Fruit fly (Drosophila melanogaster) whole organism, embryonic: ENCODE measurements around the gene CG4704.
A peak's percentile ranks its signal among the peaks of the same experiment; 100 is the strongest.

Experiments used
- CG10543 ChIP-seq: fragments of 200-800 bp; sonication (Bioruptor generic); optimal IDR thresholded peaks from 3 replicates; lab custom pipeline; 2017; ENCODE audit warnings: missing biosample characterization, mild to moderate bottlenecking, missing genetic modification characterization, moderate library complexity
- CG11247 ChIP-seq: fragments of 200-800 bp; sonication (Bioruptor generic); IDR thresholded peaks from 2 replicates; pipeline ENCODE4 v1.3.6; 2022; ENCODE audit warnings: missing biosample characterization, missing genetic modification characterization
- CG11398 ChIP-seq: fragments of 200-800 bp; sonication (Bioruptor generic); optimal IDR thresholded peaks from 2 replicates; lab custom pipeline; 2016; ENCODE audit warnings: missing biosample characterization, missing genetic modification characterization
- CG11504 ChIP-seq: fragments of 200-800 bp; sonication (Bioruptor generic); optimal IDR thresholded peaks from 3 replicates; lab custom pipeline; 2019; ENCODE audit warnings: missing biosample characterization, mild to moderate bottlenecking, missing genetic modification characterization, moderate library complexity
- CG11560 ChIP-seq: fragments of 200-800 bp; sonication (Bioruptor generic); IDR thresholded peaks from 3 replicates; pipeline ENCODE4 v1.3.6; 2022; ENCODE audit warnings: missing biosample characterization, missing genetic modification characterization
- CG11696 ChIP-seq: fragments of 200-800 bp; sonication (Bioruptor generic); IDR thresholded peaks from 2 replicates; pipeline ENCODE4 v1.3.6; 2022; ENCODE audit warnings: missing biosample characterization, missing genetic modification characterization
- CG13123 ChIP-seq: fragments of 200-800 bp; sonication (Bioruptor generic); optimal IDR thresholded peaks from 2 replicates; lab custom pipeline; 2016; ENCODE audit warnings: missing biosample characterization, missing genetic modification characterization
- CG13424 ChIP-seq: fragments of 200-800 bp; sonication (Bioruptor generic); optimal IDR thresholded peaks from 2 replicates; lab custom pipeline; 2019; ENCODE audit warnings: missing biosample characterization, mild to moderate bottlenecking, missing genetic modification characterization, moderate library complexity
- CG14860 ChIP-seq: fragments of 200-800 bp; sonication (Bioruptor generic); IDR thresholded peaks from 3 replicates; pipeline ENCODE4 v1.3.6; 2022; ENCODE audit warnings: missing biosample characterization, missing genetic modification characterization; ENCODE audit not compliant: partially characterized antibody
- CG15011 ChIP-seq: fragments of 200-800 bp; sonication (Bioruptor generic); optimal IDR thresholded peaks from 3 replicates; lab custom pipeline; 2018; ENCODE audit warnings: missing biosample characterization, mild to moderate bottlenecking, missing genetic modification characterization
- CG15601 ChIP-seq: fragments of 200-800 bp; sonication (Bioruptor generic); optimal IDR thresholded peaks from 3 replicates; lab custom pipeline; 2019; ENCODE audit warnings: missing biosample characterization, mild to moderate bottlenecking, missing genetic modification characterization, moderate library complexity
- CG1792 ChIP-seq: fragments of 200-800 bp; sonication (Bioruptor generic); optimal IDR thresholded peaks from 2 replicates; lab custom pipeline; 2016; ENCODE audit warnings: missing biosample characterization, missing genetic modification characterization
- CG2116 ChIP-seq: fragments of 200-800 bp; sonication (Bioruptor generic); optimal IDR thresholded peaks from 3 replicates; lab custom pipeline; 2018; ENCODE audit warnings: missing biosample characterization, mild to moderate bottlenecking, missing genetic modification characterization
- CG2678 ChIP-seq: fragments of 200-800 bp; sonication (Bioruptor generic); optimal IDR thresholded peaks from 3 replicates; lab custom pipeline; 2019; ENCODE audit warnings: missing biosample characterization, mild to moderate bottlenecking, missing genetic modification characterization, moderate library complexity
- CG2712 ChIP-seq: fragments of 200-800 bp; optimal IDR thresholded peaks from 3 replicates; lab custom pipeline; 2019; ENCODE audit warnings: missing biosample characterization, mild to moderate bottlenecking, missing genetic modification characterization, moderate library complexity
- CG2875 ChIP-seq: fragments of 200-800 bp; sonication (Bioruptor generic); optimal IDR thresholded peaks from 2 replicates; lab custom pipeline; 2017; ENCODE audit warnings: missing biosample characterization, mild to moderate bottlenecking, missing genetic modification characterization, missing genetic modification reagents
- CG31224 ChIP-seq: fragments of 200-800 bp; sonication (Bioruptor generic); IDR thresholded peaks from 2 replicates; pipeline ENCODE4 v1.3.6; 2022; ENCODE audit warnings: missing biosample characterization, missing genetic modification characterization
- CG33213 ChIP-seq: fragments of 200-800 bp; sonication (Bioruptor generic); optimal IDR thresholded peaks from 3 replicates; lab custom pipeline; 2016; ENCODE audit warnings: missing biosample characterization, missing genetic modification characterization
- CG3726 ChIP-seq: fragments of 200-800 bp; sonication (Bioruptor generic); IDR thresholded peaks from 3 replicates; pipeline ENCODE4, ENCODE4 v1.3.6; 2022; ENCODE audit warnings: missing biosample characterization, missing genetic modification characterization
- CG7745 ChIP-seq: fragments of 200-800 bp; sonication (Bioruptor generic); optimal IDR thresholded peaks from 2 replicates; lab custom pipeline; 2018; ENCODE audit warnings: missing biosample characterization, mild to moderate bottlenecking, missing genetic modification characterization, moderate library complexity
- CG8388 ChIP-seq: fragments of 200-800 bp; sonication (Bioruptor generic); optimal IDR thresholded peaks from 2 replicates; lab custom pipeline; 2019; ENCODE audit warnings: missing biosample characterization, mild to moderate bottlenecking, missing genetic modification characterization, moderate library complexity
- D19B ChIP-seq: fragments of 200-800 bp; sonication (Bioruptor generic); optimal IDR thresholded peaks from 2 replicates; lab custom pipeline; 2017; ENCODE audit warnings: missing biosample characterization, mild to moderate bottlenecking, missing genetic modification characterization
- Doc2 ChIP-seq: fragments of 200-800 bp; sonication (Bioruptor generic); IDR thresholded peaks from 2 replicates; pipeline ENCODE4 v1.3.6; 2022; ENCODE audit warnings: missing biosample characterization, missing genetic modification characterization
- Ets97D ChIP-seq: fragments of 200-800 bp; sonication (Bioruptor generic); optimal IDR thresholded peaks from 3 replicates; lab custom pipeline; 2016; ENCODE audit warnings: missing biosample characterization, missing genetic modification characterization
- GATAe ChIP-seq: fragments of 200-800 bp; sonication (Bioruptor generic); conservative IDR thresholded peaks from 2 replicates; pipeline ENCODE4 v1.3.6; 2022; ENCODE audit warnings: missing biosample characterization, missing genetic modification characterization
- Hr51 ChIP-seq, 2 experiments: fragments of 200-800 bp; sonication (Bioruptor generic); optimal IDR thresholded peaks; 2 replicates in 1 of 2; 3 replicates in 1 of 2; lab custom pipeline; 2016 to 2018; ENCODE audit warnings: missing biosample characterization in 2 of 2, missing genetic modification characterization in 2 of 2, mild to moderate bottlenecking in 1 of 2, moderate library complexity in 1 of 2
- Mes4 ChIP-seq: fragments of 200-800 bp; sonication (Bioruptor generic); optimal IDR thresholded peaks from 2 replicates; lab custom pipeline; 2016; ENCODE audit warnings: missing biosample characterization, missing genetic modification characterization
- Nf-YA ChIP-seq: fragments of 200-800 bp; sonication (Bioruptor generic); IDR thresholded peaks from 2 replicates; pipeline ENCODE4 v1.3.6; 2022; ENCODE audit warnings: missing biosample characterization, missing genetic modification characterization
- TFAM ChIP-seq: fragments of 200-800 bp; sonication (Bioruptor generic); optimal IDR thresholded peaks from 2 replicates; lab custom pipeline; 2017; ENCODE audit warnings: missing biosample characterization, missing genetic modification characterization, inconsistent platforms
- Trl ChIP-seq, 3 experiments: fragments of >200 bp in 2 of 3; fragments of 200-800 bp in 1 of 3; sonication (Bioruptor generic) in 1 of 3; optimal IDR thresholded peaks; 2 replicates in 1 of 3; 3 replicates in 2 of 3; lab custom pipeline; 2016 to 2017; ENCODE audit warnings: missing biosample characterization in 1 of 3, missing genetic modification characterization in 1 of 3
- abd-A ChIP-seq: fragments of 200-800 bp; sonication (Bioruptor generic); optimal IDR thresholded peaks from 3 replicates; lab custom pipeline; 2019; ENCODE audit warnings: missing biosample characterization, mild to moderate bottlenecking, missing genetic modification characterization, moderate library complexity
- ara ChIP-seq: fragments of 200-800 bp; sonication (Bioruptor generic); IDR thresholded peaks from 2 replicates; pipeline ENCODE4 v1.3.6; 2022; ENCODE audit warnings: missing biosample characterization, missing genetic modification characterization
- dimm ChIP-seq: fragments of 200-800 bp; sonication (Bioruptor generic); IDR thresholded peaks from 2 replicates; pipeline ENCODE4 v1.3.6; 2022; ENCODE audit warnings: missing biosample characterization, missing genetic modification characterization
- kay ChIP-seq: fragments of 200-800 bp; sonication (Bioruptor generic); optimal IDR thresholded peaks from 2 replicates; lab custom pipeline; 2016; ENCODE audit warnings: missing biosample characterization, missing genetic modification characterization
- nerfin-2 ChIP-seq: fragments of 200-800 bp; sonication (Bioruptor generic); IDR thresholded peaks from 2 replicates; pipeline ENCODE4 v1.3.6; 2022; ENCODE audit warnings: missing biosample characterization, missing genetic modification characterization; ENCODE audit not compliant: partially characterized antibody
- oc ChIP-seq: fragments of 200-800 bp; sonication (Bioruptor generic); optimal IDR thresholded peaks from 2 replicates; lab custom pipeline; 2018; ENCODE audit warnings: missing biosample characterization, mild to moderate bottlenecking, missing genetic modification characterization, moderate library complexity
- pan ChIP-seq, 4 experiments: fragments of >200 bp in 3 of 4; fragments of 200-800 bp in 1 of 4; sonication (Bioruptor generic) in 1 of 4; optimal IDR thresholded peaks in 3 of 4; IDR thresholded peaks in 1 of 4; 2 replicates each; pipeline versions ENCODE4 v1.3.6 to Lab custom; 2017 to 2022; ENCODE audit warnings: missing biosample characterization in 2 of 4, missing genetic modification characterization in 2 of 4, mixed read lengths in 1 of 4
- pfk ChIP-seq: fragments of 200-800 bp; sonication (Bioruptor generic); optimal IDR thresholded peaks from 2 replicates; lab custom pipeline; 2018; ENCODE audit warnings: missing biosample characterization, mild to moderate bottlenecking, missing genetic modification characterization, moderate library complexity
- phol ChIP-seq: fragments of 200-800 bp; sonication (Bioruptor generic); optimal IDR thresholded peaks from 3 replicates; lab custom pipeline; 2018; ENCODE audit warnings: missing biosample characterization, mild to moderate bottlenecking, missing genetic modification characterization, moderate library complexity
- pros ChIP-seq: fragments of 200-800 bp; sonication (Bioruptor generic); optimal IDR thresholded peaks from 3 replicates; lab custom pipeline; 2019; ENCODE audit warnings: missing biosample characterization, mild to moderate bottlenecking, missing genetic modification characterization, moderate library complexity
- rib ChIP-seq: fragments of 200-800 bp; sonication (Bioruptor generic); IDR thresholded peaks from 2 replicates; pipeline ENCODE4 v1.3.6; 2022; ENCODE audit warnings: missing biosample characterization, missing genetic modification characterization
- row ChIP-seq: fragments of 200-800 bp; sonication (Bioruptor generic); IDR thresholded peaks from 3 replicates; pipeline ENCODE4 v1.3.6; 2022; ENCODE audit warnings: missing biosample characterization, missing genetic modification characterization
- sd ChIP-seq: fragments of 200-800 bp; sonication (Bioruptor generic); optimal IDR thresholded peaks from 3 replicates; lab custom pipeline; 2018; ENCODE audit warnings: missing biosample characterization, mild to moderate bottlenecking, missing genetic modification characterization, moderate library complexity
- seq ChIP-seq: fragments of 200-800 bp; sonication (Bioruptor generic); IDR thresholded peaks from 2 replicates; pipeline ENCODE4 v1.3.6; 2022; ENCODE audit warnings: missing biosample characterization, missing genetic modification characterization
- sisA ChIP-seq: fragments of 200-800 bp; sonication (Bioruptor generic); IDR thresholded peaks from 2 replicates; pipeline ENCODE4 v1.3.6; 2022; ENCODE audit warnings: missing biosample characterization, missing genetic modification characterization
- sr ChIP-seq: fragments of 200-800 bp; sonication (Bioruptor generic); IDR thresholded peaks from 3 replicates; pipeline ENCODE4 v1.3.6; 2022; ENCODE audit warnings: missing biosample characterization, missing genetic modification characterization
- tll ChIP-seq, 2 experiments: fragments of 200-800 bp in 1 of 2; fragments of >200 bp in 1 of 2; sonication (Bioruptor generic) in 1 of 2; optimal IDR thresholded peaks; 2 replicates each; lab custom pipeline; 2017 to 2019; ENCODE audit warnings: missing biosample characterization in 2 of 2, missing genetic modification characterization in 2 of 2, mild to moderate bottlenecking in 1 of 2, moderate library complexity in 1 of 2
- wor ChIP-seq: fragments of 200-800 bp; sonication (Bioruptor generic); IDR thresholded peaks from 2 replicates; pipeline ENCODE4 v1.3.6; 2022; ENCODE audit warnings: missing biosample characterization, missing genetic modification characterization

The CG4704 gene

dm6 chr3R:22846202-22846601, at the start of gene CG4704:
CG4704 (minus strand) TSS chr3R:22846302.
- TF ChIP-seq sr (GFP tag; lab: Robert Waterston, UW), result no peak
- TF ChIP-seq CG7745 (tag; lab: Kevin White, UChicago), result no peak
- no peak for TF ChIP-seq sd (tag; lab: Kevin White, UChicago)
- no peak for TF ChIP-seq CG13123 (GFP tag; lab: Kevin White, UChicago)
- TF ChIP-seq CG13424 (tag; lab: Kevin White, UChicago), result no peak
- TF ChIP-seq D19B, result no peak
- no peak for TF ChIP-seq Mes4
- TF ChIP-seq CG31224, result no peak
- no peak for TF ChIP-seq TFAM (GFP tag; lab: Kevin White, UChicago)
- no peak for TF ChIP-seq CG3726
- TF ChIP-seq Nf-YA, result no peak
- no peak for TF ChIP-seq wor
- TF ChIP-seq pfk (GFP tag; lab: Kevin White, UChicago), result no peak
- TF ChIP-seq CG1792 (GFP tag; lab: Kevin White, UChicago), result no peak
- no peak for TF ChIP-seq Trl (optimal IDR thresholded peaks at IDR 0.05; lab: Kevin White, UChicago)
- TF ChIP-seq Trl (GFP tag; optimal IDR thresholded peaks at IDR 0.05; lab: Kevin White, UChicago), result no peak
- no peak for TF ChIP-seq CG11560
- no peak for TF ChIP-seq Doc2 (GFP tag; lab: Robert Waterston, UW)
- no peak for TF ChIP-seq kay (GFP tag; lab: Kevin White, UChicago)
- no peak for TF ChIP-seq CG2875 (GFP tag; lab: Kevin White, UChicago)
- TF ChIP-seq pan (optimal IDR thresholded peaks at IDR 0.05; lab: Kevin White, UChicago), result no peak
- TF ChIP-seq pan (GFP tag; optimal IDR thresholded peaks at IDR 0.05 in 1 of 2, IDR thresholded peaks at IDR 0.05 in 1 of 2), result no peak

dm6 chr3R:22895335-22895734, 49.2 kb upstream of the CG4704 start:
- TF ChIP-seq pros (GFP tag; lab: Kevin White, UChicago) (peak; percentile 72), abd-A (tag; lab: Kevin White, UChicago) (peak; percentile 1), tll (GFP tag; optimal IDR thresholded peaks at IDR 0.05; lab: Kevin White, UChicago) (peak in 1 of 2 experiments; percentile 45), oc (peak; percentile 90), Ets97D (no peak), sisA (GFP tag; lab: Robert Waterston, UW) (0 out of 2 replicates have a peak, but pooled peaks have one; percentile 17), CG11504 (tag; lab: Kevin White, UChicago) (peak; percentile 8), CG33213 (GFP tag; lab: Kevin White, UChicago) (no peak), rib (GFP tag; lab: Robert Waterston, UW) (no peak), seq (peak; percentile 11; the same call in 1 of the 2 replicates)

- no peak for TF ChIP-seq ara
- TF ChIP-seq Hr51 (GFP tag; optimal IDR thresholded peaks at IDR 0.05; lab: Kevin White, UChicago), result peak in 1 of 2 experiments; percentile 13
- no peak for TF ChIP-seq CG10543 (GFP tag; lab: Kevin White, UChicago)
- TF ChIP-seq CG11696 (GFP tag; lab: Robert Waterston, UW), result no peak
- TF ChIP-seq seq, result no peak
- no peak for TF ChIP-seq nerfin-2 (GFP tag; lab: Robert Waterston, UW)
- TF ChIP-seq CG2712 (tag; lab: Kevin White, UChicago), result peak; percentile 21
- no peak for TF ChIP-seq CG14860
- TF ChIP-seq dimm, result no peak
- TF ChIP-seq CG2116 (GFP tag; lab: Kevin White, UChicago), result no peak
- TF ChIP-seq CG15011, result no peak
- TF ChIP-seq CG2678 (tag; lab: Kevin White, UChicago), result peak; percentile 39
- no peak for TF ChIP-seq CG11247 (GFP tag; lab: Robert Waterston, UW)
- TF ChIP-seq GATAe (GFP tag; lab: Robert Waterston, UW), result no peak
- TF ChIP-seq CG11398 (GFP tag; lab: Kevin White, UChicago), result no peak
- TF ChIP-seq CG15601 (tag; lab: Kevin White, UChicago), result no peak
- TF ChIP-seq row (GFP tag; lab: Robert Waterston, UW), result peak; percentile 36; the same call in 1 of the 3 replicates
- no peak for TF ChIP-seq CG11560
- TF ChIP-seq phol, result no peak
- TF ChIP-seq CG8388 (GFP tag; lab: Kevin White, UChicago), result no peak
- no peak for TF ChIP-seq Nf-YA
These were observed 45.6 kb upstream of the CG4704 start for dm6 chr3R:22891707-22892106.
